Fruit fly (Drosophila melanogaster) whole organism, wandering third instar larva: ENCODE results near the gene Polr1B.

ENCODE experiments used
- CG9705 ChIP-seq: fragments of 200-800 bp; sonication (Bioruptor generic); optimal IDR thresholded peaks from 2 replicates; lab custom pipeline; 2018; ENCODE audit warnings: missing biosample characterization, mild to moderate bottlenecking, missing genetic modification characterization
- Hnf4 ChIP-seq: fragments of 200-800 bp; sonication (Bioruptor generic); optimal IDR thresholded peaks from 2 replicates; lab custom pipeline; 2016; ENCODE audit warnings: missing biosample characterization, mild to moderate bottlenecking, missing genetic modification characterization
- Hr83 ChIP-seq: fragments of 200-300 bp; sonication (Bioruptor generic); optimal IDR thresholded peaks from 2 replicates; lab custom pipeline; 2016; ENCODE audit warnings: missing biosample characterization, mild to moderate bottlenecking, missing genetic modification characterization, moderate library complexity; ENCODE audit not compliant: poor library complexity, severe bottlenecking
- OdsH ChIP-seq: fragments of 200-800 bp; sonication (Bioruptor generic); optimal IDR thresholded peaks from 2 replicates; lab custom pipeline; 2016; ENCODE audit warnings: missing biosample characterization, mild to moderate bottlenecking, missing genetic modification characterization
- dsf ChIP-seq: sonication (Bioruptor generic); optimal IDR thresholded peaks from 2 replicates; lab custom pipeline; 2016; ENCODE audit warnings: missing biosample characterization, missing genetic modification characterization, borderline replicate concordance
- h ChIP-seq: fragments of 200-800 bp; sonication (Bioruptor generic); optimal IDR thresholded peaks from 3 replicates; lab custom pipeline; 2016; ENCODE audit warnings: missing biosample characterization, mild to moderate bottlenecking, missing genetic modification characterization
- lola ChIP-seq: fragments of >200 bp; optimal IDR thresholded peaks from 2 replicates; lab custom pipeline; 2017; ENCODE audit warnings: missing biosample characterization, missing genetic modification characterization
- rgr ChIP-seq: fragments of 200-800 bp; sonication (Bioruptor generic); optimal IDR thresholded peaks from 3 replicates; lab custom pipeline; 2016; ENCODE audit warnings: missing biosample characterization, mild to moderate bottlenecking, missing genetic modification characterization

DNA sequence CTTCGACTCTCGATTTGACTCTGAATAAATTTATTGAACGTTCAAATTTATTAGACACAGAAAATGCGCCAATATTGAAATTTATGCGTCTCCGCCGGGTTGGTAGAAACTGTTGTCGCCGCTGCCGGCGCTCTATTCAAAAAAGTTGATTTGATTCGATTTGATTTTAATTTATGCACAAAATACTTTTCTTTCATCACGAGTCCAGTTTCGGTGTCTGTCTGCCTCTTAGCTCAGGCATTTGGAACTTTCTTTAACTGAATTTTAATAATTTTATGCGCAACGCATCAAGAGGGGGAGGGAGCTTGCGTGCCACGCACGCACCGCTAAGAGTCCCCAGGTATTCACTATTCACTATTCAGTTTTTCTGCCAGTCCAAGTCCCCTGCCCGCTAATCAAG is 33.4 kb downstream of the Polr1B start:
- TF ChIP-seq rgr (GFP tag; lab: Kevin White, UChicago) = no peak
- TF ChIP-seq Hnf4 (GFP tag; lab: Kevin White, UChicago) = no peak
- TF ChIP-seq h = no peak
- TF ChIP-seq Hr83 (GFP tag; lab: Kevin White, UChicago) = no peak
- no peak for TF ChIP-seq OdsH (GFP tag; lab: Kevin White, UChicago)
- no peak for TF ChIP-seq dsf (GFP tag; lab: Kevin White, UChicago)
- no peak for TF ChIP-seq lola (GFP tag; lab: Kevin White, UChicago)
- TF ChIP-seq CG9705 (GFP tag; lab: Kevin White, UChicago) = no peak
